Worm (Caenorhabditis elegans): ENCODE data around the gene ZK616.65.

The ZK616.65 gene

ce11 chrIV:5397539-5397938 is 13.5 kb downstream of the ZK616.65 start, which contains the start of gene ZK616.2:
TSS of gene ZK616.2 (plus strand) at chrIV:5397839.
- TF ChIP-seq lsy-12 (tag; optimal IDR thresholded peaks at IDR 0.05) (no peak), nhr-76 (tag; optimal IDR thresholded peaks at IDR 0.05) (no peak), nhr-43 (tag; optimal IDR thresholded peaks at IDR 0.05; ENCODE audit: poor library complexity, severe bottlenecking) (no peak), nfya-1 (tag; optimal IDR thresholded peaks at IDR 0.05; ENCODE audit: insufficient read depth) (no peak), nhr-25 (tag; optimal IDR thresholded peaks at IDR 0.05) (no peak), ztf-4 (tag; optimal IDR thresholded peaks at IDR 0.05) (no peak), eor-1 (tag; optimal IDR thresholded peaks at IDR 0.05) (no peak), pqm-1 (tag; optimal IDR thresholded peaks at IDR 0.05) (no peak), unc-62 (GFP tag; optimal IDR thresholded peaks at IDR 0.05) (no peak), ceh-9 (tag; optimal IDR thresholded peaks at IDR 0.05) (no peak), nhr-67 (tag; optimal IDR thresholded peaks at IDR 0.05) (no peak), mdl-1 (tag; optimal IDR thresholded peaks at IDR 0.05) (no peak), hmg-11 (tag; optimal IDR thresholded peaks at IDR 0.05) (no peak), ceh-28 (tag; optimal IDR thresholded peaks at IDR 0.05) (no peak), mml-1 (tag; optimal IDR thresholded peaks at IDR 0.05) (no peak), ZK546.5 (tag; optimal IDR thresholded peaks at IDR 0.05) (no peak)

DNA sequence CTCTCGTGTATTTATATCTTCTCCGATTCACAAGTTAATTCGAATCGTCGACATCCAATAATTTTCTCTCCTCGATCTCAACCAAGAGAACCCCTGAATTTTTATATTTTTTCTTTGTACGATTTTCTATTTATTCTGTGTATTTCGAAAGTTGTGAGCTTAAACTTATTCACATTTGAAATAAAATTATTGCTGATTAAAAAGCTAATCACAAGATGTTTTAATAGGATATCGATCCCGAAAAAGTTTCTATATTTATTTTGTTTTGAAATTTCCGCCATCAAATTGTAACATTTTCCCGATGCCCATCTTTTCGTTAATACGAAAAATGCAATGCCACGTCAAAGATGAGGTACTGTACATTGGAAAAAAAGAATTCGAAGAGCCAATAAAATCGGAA is 14.3 kb downstream of the ZK616.65 start, which contains the start of gene ZK616.3:
ZK616.3 (plus strand) TSS at position 301 of the 400 bp plus-strand sequence.
- no peak for TF ChIP-seq daf-12 (tag; optimal IDR thresholded peaks at IDR 0.05)
- TF ChIP-seq nhr-43 (tag; optimal IDR thresholded peaks at IDR 0.05; ENCODE audit: poor library complexity, severe bottlenecking) = no peak
- no peak for TF ChIP-seq ceh-16 (tag; optimal IDR thresholded peaks at IDR 0.05)
- no peak for TF ChIP-seq ama-1 (optimal IDR thresholded peaks at IDR 0.05)
- no peak for TF ChIP-seq ceh-9 (tag; optimal IDR thresholded peaks at IDR 0.05)
- TF ChIP-seq mdl-1 (tag; optimal IDR thresholded peaks at IDR 0.05) = no peak
- no peak for TF ChIP-seq snpc-4 (tag; optimal IDR thresholded peaks at IDR 0.05)
- no peak for TF ChIP-seq ztf-4 (tag; optimal IDR thresholded peaks at IDR 0.05)
- no peak for TF ChIP-seq ceh-28 (tag; optimal IDR thresholded peaks at IDR 0.05)
- no peak for TF ChIP-seq nhr-23 (tag; optimal IDR thresholded peaks at IDR 0.05)

ce11 chrIV:5394687-5395086 is 16.3 kb downstream of the ZK616.65 start, which contains the start of the genes perm-3 and swsn-6:
TSS of gene perm-3 (minus strand) at chrIV:5394804.
TSS of gene swsn-6 (plus strand) at chrIV:5395033.
- TF ChIP-seq nhr-76 (tag; optimal IDR thresholded peaks at IDR 0.05) (no peak), sea-2 (GFP tag; optimal IDR thresholded peaks at IDR 0.05) (no peak), unc-62 (GFP tag; optimal IDR thresholded peaks at IDR 0.05) (no peak), nfya-1 (tag; optimal IDR thresholded peaks at IDR 0.05; ENCODE audit: insufficient read depth) (peak; percentile 80), jun-1 (tag; optimal IDR thresholded peaks at IDR 0.05) (peak; percentile 53), lsy-12 (tag; optimal IDR thresholded peaks at IDR 0.05) (peak; percentile 49), R02D3.7 (tag; optimal IDR thresholded peaks at IDR 0.05) (peak; percentile 63), lin-15B (tag; optimal IDR thresholded peaks at IDR 0.05) (peak; percentile 85), daf-12 (tag; optimal IDR thresholded peaks at IDR 0.05) (no peak), lin-39 (tag; optimal IDR thresholded peaks at IDR 0.05) (peak; percentile 40), hmg-11 (tag; optimal IDR thresholded peaks at IDR 0.05) (peak; percentile 61), ceh-82 (tag; optimal IDR thresholded peaks at IDR 0.05) (no peak), ceh-16 (tag; optimal IDR thresholded peaks at IDR 0.05) (no peak), unc-39 (tag; optimal IDR thresholded peaks at IDR 0.05) (no peak), elt-2 (tag; optimal IDR thresholded peaks at IDR 0.05) (peak; percentile 37), ama-1 (optimal IDR thresholded peaks at IDR 0.05) (no peak), elt-3 (tag; optimal IDR thresholded peaks at IDR 0.05) (no peak), snpc-4 (tag; optimal IDR thresholded peaks at IDR 0.05) (peak; percentile 90), nhr-43 (tag; optimal IDR thresholded peaks at IDR 0.05; ENCODE audit: poor library complexity, severe bottlenecking) (peak; percentile 8), fkh-2 (tag; optimal IDR thresholded peaks at IDR 0.05) (no peak), nhr-77 (tag; optimal IDR thresholded peaks at IDR 0.05) (no peak), egl-27 (tag; optimal IDR thresholded peaks at IDR 0.05) (no peak), eor-1 (tag; optimal IDR thresholded peaks at IDR 0.05) (no peak), skn-1 (tag; optimal IDR thresholded peaks at IDR 0.05) (no peak), nhr-28 (tag; optimal IDR thresholded peaks at IDR 0.05) (no peak), nhr-237 (tag; optimal IDR thresholded peaks at IDR 0.05) (no peak), mml-1 (tag; optimal IDR thresholded peaks at IDR 0.05) (no peak), ceh-28 (tag; optimal IDR thresholded peaks at IDR 0.05) (peak; percentile 92), fkh-10 (GFP tag; optimal IDR thresholded peaks at IDR 0.05) (no peak), pha-4 (tag; optimal IDR thresholded peaks at IDR 0.05) (peak; percentile 89), nhr-25 (tag; optimal IDR thresholded peaks at IDR 0.05) (peak; percentile 73), nhr-23 (tag; optimal IDR thresholded peaks at IDR 0.05) (peak; percentile 83), ztf-11 (tag; optimal IDR thresholded peaks at IDR 0.05) (no peak), mdl-1 (tag; optimal IDR thresholded peaks at IDR 0.05) (no peak), nhr-12 (tag; optimal IDR thresholded peaks at IDR 0.05) (no peak), fos-1 (tag; optimal IDR thresholded peaks at IDR 0.05) (no peak), nhr-67 (tag; optimal IDR thresholded peaks at IDR 0.05) (no peak), ztf-4 (tag; optimal IDR thresholded peaks at IDR 0.05) (no peak), egl-5 (tag; optimal IDR thresholded peaks at IDR 0.05) (peak; percentile 45), ZK546.5 (tag; optimal IDR thresholded peaks at IDR 0.05) (peak; percentile 37), aly-2 (tag; optimal IDR thresholded peaks at IDR 0.05) (no peak), zag-1 (tag; optimal IDR thresholded peaks at IDR 0.05) (no peak), nhr-11 (tag; optimal IDR thresholded peaks at IDR 0.05) (no peak), ceh-9 (tag; optimal IDR thresholded peaks at IDR 0.05) (no peak), tbx-2 (tag; optimal IDR thresholded peaks at IDR 0.05) (peak; percentile 62)

Measured in whole organism, L3 larva.